Worm (Caenorhabditis elegans): Measurements from ENCODE around the gene rrsr-1.
A peak's percentile ranks its signal among the peaks of the same experiment; 100 is the strongest.

Gene rrsr-1

DNA sequence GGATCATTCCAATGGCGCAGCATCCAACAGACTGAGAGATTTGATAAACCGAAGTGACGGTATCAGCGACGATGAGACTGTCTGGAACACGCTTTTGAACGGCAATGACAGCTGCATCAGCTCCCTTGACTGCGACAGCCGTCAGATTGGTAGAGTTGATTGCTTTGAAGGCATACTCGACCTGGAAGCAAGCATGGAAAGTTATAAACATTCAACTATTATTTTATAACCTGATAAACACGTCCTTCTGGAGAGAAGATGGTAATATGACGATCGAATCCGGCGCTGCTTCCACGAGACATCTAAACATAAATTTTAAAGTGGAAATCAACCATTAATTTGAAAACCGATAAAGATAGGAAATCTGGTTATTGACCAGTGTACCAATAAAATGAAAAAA is 2.5 kb downstream of the rrsr-1 start, which contains the start of gene pas-1 (continued):
- 0 out of 2 replicates have a peak, but pooled peaks have one; percentile 24 for TF ChIP-seq hmg-1.2 (GFP tag; IDR thresholded peaks at IDR 0.05)
- no peak for TF ChIP-seq F57C9.4 (tag; optimal IDR thresholded peaks at IDR 0.05)
- TF ChIP-seq bed-2 (GFP tag; IDR thresholded peaks at IDR 0.05), result no peak
- peak; percentile 52; the same call in 1 of the 2 replicates for TF ChIP-seq lin-26 (GFP tag; IDR thresholded peaks at IDR 0.05)
- TF ChIP-seq T26A5.8 (tag; optimal IDR thresholded peaks at IDR 0.05), result no peak
- no peak for TF ChIP-seq nhr-179 (tag; optimal IDR thresholded peaks at IDR 0.05)
- TF ChIP-seq ekl-4 (GFP tag; IDR thresholded peaks at IDR 0.05), result peak; percentile 72; the same call in 1 of the 2 replicates
- TF ChIP-seq F39B2.1 (GFP tag; IDR thresholded peaks at IDR 0.05), result 0 out of 2 replicates have a peak, but pooled peaks have one; percentile 18
- TF ChIP-seq pbrm-1 (GFP tag; IDR thresholded peaks at IDR 0.05), result 0 out of 2 replicates have a peak, but pooled peaks have one; percentile 25
- TF ChIP-seq bed-1 (GFP tag; IDR thresholded peaks at IDR 0.05), result 0 out of 2 replicates have a peak, but pooled peaks have one; percentile 40
- peak; percentile 37; the same call in 1 of the 2 replicates for TF ChIP-seq mcd-1 (GFP tag; IDR thresholded peaks at IDR 0.05)
- TF ChIP-seq B0336.3 (GFP tag; IDR thresholded peaks at IDR 0.05), result 0 out of 2 replicates have a peak, but pooled peaks have one; percentile 46
- no peak for TF ChIP-seq efl-1 (GFP tag; optimal IDR thresholded peaks at IDR 0.05)
- TF ChIP-seq nhr-120 (GFP tag; IDR thresholded peaks at IDR 0.05), result no peak
- no peak for TF ChIP-seq mxl-1 (tag; optimal IDR thresholded peaks at IDR 0.05)
- peak; percentile 18; the same call in 1 of the 2 replicates for TF ChIP-seq nfyb-1 (GFP tag; IDR thresholded peaks at IDR 0.05)
- TF ChIP-seq zfh-2 (GFP tag; conservative IDR thresholded peaks at IDR 0.05), result 0 out of 2 replicates have a peak, but pooled peaks have one; percentile 16
- TF ChIP-seq hmg-20 (GFP tag; IDR thresholded peaks at IDR 0.05), result no peak
- TF ChIP-seq hsf-1 (GFP tag; IDR thresholded peaks at IDR 0.05), result 0 out of 2 replicates have a peak, but pooled peaks have one; percentile 30
- no peak for TF ChIP-seq somi-1 (GFP tag; optimal IDR thresholded peaks at IDR 0.05)
- TF ChIP-seq sea-2 (GFP tag; IDR thresholded peaks at IDR 0.05), result no peak
- 0 out of 2 replicates have a peak, but pooled peaks have one; percentile 19 for TF ChIP-seq ztf-25 (GFP tag; IDR thresholded peaks at IDR 0.05)
- no peak for TF ChIP-seq ZK185.1 (tag; optimal IDR thresholded peaks at IDR 0.05; ENCODE audit: poor library complexity, severe bottlenecking)
- TF ChIP-seq F33H1.4 (GFP tag; IDR thresholded peaks at IDR 0.05), result no peak
- TF ChIP-seq madf-10 (tag; optimal IDR thresholded peaks at IDR 0.05), result no peak
- no peak for TF ChIP-seq B0035.1 (tag; optimal IDR thresholded peaks at IDR 0.05)
- no peak for TF ChIP-seq F10E7.11 (tag; optimal IDR thresholded peaks at IDR 0.05)
- TF ChIP-seq athp-1 (tag; optimal IDR thresholded peaks at IDR 0.05), result peak; percentile 17
- peak; percentile 39; the same call in 1 of the 2 replicates for TF ChIP-seq Y53G8AR.9 (GFP tag; conservative IDR thresholded peaks at IDR 0.05)
- no peak for TF ChIP-seq dpl-1 (GFP tag; optimal IDR thresholded peaks at IDR 0.05)

DNA sequence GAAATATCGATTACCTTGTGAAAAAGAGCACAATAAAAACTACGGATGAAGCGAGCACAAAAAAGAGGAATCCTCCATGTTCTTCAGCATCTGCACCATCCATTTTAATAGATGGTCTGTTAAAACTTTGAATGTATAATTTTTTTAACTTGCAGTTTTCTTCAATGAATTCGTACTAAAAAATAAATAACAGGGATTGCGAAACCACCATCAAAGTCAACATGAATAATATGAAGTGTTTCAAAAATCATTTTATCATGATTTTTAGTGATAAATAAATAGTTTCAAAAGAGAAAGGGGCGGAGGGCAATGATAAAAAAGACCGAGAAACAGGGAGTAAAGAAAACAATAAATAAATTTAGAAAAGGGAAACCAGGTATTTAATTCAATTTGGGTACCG is 3.5 kb downstream of the rrsr-1 start, which contains the start of gene dhs-22:
Gene dhs-22 (minus strand): TSS at position 116 of the 400 bp plus-strand sequence.
- TF ChIP-seq madf-6 (GFP tag; IDR thresholded peaks at IDR 0.05), result peak; percentile 55
- 0 out of 2 replicates have a peak, but pooled peaks have one; percentile 48 for TF ChIP-seq ceh-100 (GFP tag; IDR thresholded peaks at IDR 0.05)
- no peak for TF ChIP-seq snpc-3.4 (tag; optimal IDR thresholded peaks at IDR 0.05)
- no peak for TF ChIP-seq rec-8 (tag; optimal IDR thresholded peaks at IDR 0.05)
- TF ChIP-seq chd-7 (tag; optimal IDR thresholded peaks at IDR 0.05), result no peak
- TF ChIP-seq gei-17 (GFP tag; optimal IDR thresholded peaks at IDR 0.05), result no peak
- peak; percentile 1; the same call in 1 of the 2 replicates for TF ChIP-seq hsf-1 (GFP tag; IDR thresholded peaks at IDR 0.05)
- no peak for TF ChIP-seq attf-5 (GFP tag; optimal IDR thresholded peaks at IDR 0.05)
- TF ChIP-seq cebp-2 (GFP tag; IDR thresholded peaks at IDR 0.05), result no peak
- no peak for TF ChIP-seq snpc-4 (GFP tag; optimal IDR thresholded peaks at IDR 0.05)
- no peak for TF ChIP-seq snpc-4 (tag; optimal IDR thresholded peaks at IDR 0.05)
- no peak for TF ChIP-seq zfh-2 (GFP tag; conservative IDR thresholded peaks at IDR 0.05)
- no peak for TF ChIP-seq nhr-27 (tag; optimal IDR thresholded peaks at IDR 0.05)
- TF ChIP-seq hmg-1.2 (GFP tag; IDR thresholded peaks at IDR 0.05), result 0 out of 2 replicates have a peak, but pooled peaks have one; percentile 17
- TF ChIP-seq aptf-3 (GFP tag; IDR thresholded peaks at IDR 0.05), result no peak
- TF ChIP-seq mxl-1 (tag; optimal IDR thresholded peaks at IDR 0.05), result no peak
- peak; percentile 57; the same call in 1 of the 2 replicates for TF ChIP-seq cebp-1 (GFP tag; IDR thresholded peaks at IDR 0.05)
- TF ChIP-seq cebp-1 (tag; optimal IDR thresholded peaks at IDR 0.05), result peak; percentile 73
- TF ChIP-seq snpc-1.1 (tag; optimal IDR thresholded peaks at IDR 0.05; ENCODE audit: insufficient read depth), result peak; percentile 4
- no peak for TF ChIP-seq repo-1 (tag; optimal IDR thresholded peaks at IDR 0.05)
